Fruit fly (Drosophila melanogaster) whole organism, wandering third instar larva: ENCODE data around the gene sno.

ENCODE experiments used
- Hr78 ChIP-seq: fragments of >200 bp; optimal IDR thresholded peaks from 2 replicates; lab custom pipeline; 2017; ENCODE audit warnings: missing biosample characterization, missing genetic modification characterization
- br ChIP-seq: fragments of 200-800 bp; sonication (Bioruptor generic); optimal IDR thresholded peaks from 2 replicates; lab custom pipeline; 2016; ENCODE audit warnings: missing biosample characterization, missing genetic modification characterization
- foxo ChIP-seq, 2 experiments: fragments of 200-800 bp; sonication (Bioruptor generic); optimal IDR thresholded peaks; 2 replicates in 1 of 2; 3 replicates in 1 of 2; lab custom pipeline; 2016 to 2017; ENCODE audit warnings: missing biosample characterization in 2 of 2, missing genetic modification characterization in 2 of 2
- psq ChIP-seq: fragments of 200-800 bp; sonication (Bioruptor generic); optimal IDR thresholded peaks from 3 replicates; lab custom pipeline; 2017; ENCODE audit warnings: missing biosample characterization, mild to moderate bottlenecking, missing genetic modification characterization, moderate library complexity

DNA sequence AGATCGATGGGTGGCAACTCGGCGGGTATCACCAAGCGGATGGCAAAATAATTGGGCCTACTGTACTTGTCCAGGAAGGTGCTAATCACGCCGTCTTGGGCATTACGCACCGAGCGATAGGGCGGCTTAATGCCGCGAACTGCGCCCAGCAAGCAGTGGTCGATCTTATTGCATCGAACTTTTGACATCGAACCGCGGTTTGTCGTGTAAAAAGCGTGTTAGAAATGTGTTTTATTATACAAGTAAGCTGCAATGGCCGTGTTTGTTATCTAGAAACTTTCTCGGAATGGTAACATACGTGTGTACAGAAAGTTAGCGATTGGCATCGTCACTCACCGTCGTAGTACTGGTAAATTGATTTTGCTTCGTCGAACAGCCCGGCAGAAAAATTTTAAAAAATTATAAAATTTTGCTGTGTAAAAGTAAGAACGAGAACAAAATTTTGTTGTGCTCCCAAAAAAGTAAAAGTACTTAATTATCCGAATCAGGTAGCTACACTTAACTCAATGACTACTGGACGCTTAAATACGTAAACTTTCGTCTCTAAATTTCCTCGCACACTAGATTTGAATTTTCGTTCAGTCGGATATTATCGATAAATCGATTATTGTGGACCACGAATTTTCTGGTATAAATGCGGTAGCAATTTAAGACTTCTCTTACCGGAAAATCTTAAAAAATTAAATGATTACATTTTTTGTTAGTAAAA lies 46.7 kb upstream of the sno start, which contains the start of the genes mew and CG15742:
- TF ChIP-seq psq (no peak), foxo (GFP tag; optimal IDR thresholded peaks at IDR 0.05; lab: Kevin White, UChicago) (no peak), br (no peak), Hr78 (GFP tag; lab: Kevin White, UChicago) (no peak)
